Worm (Caenorhabditis elegans) whole organism, late embryonic: ENCODE results near the gene F39G3.5.

ENCODE experiments used
- K09A11.1 ChIP-seq: sonication (generic microtip); optimal IDR thresholded peaks from 2 replicates; lab custom pipeline; 2017; ENCODE audit warnings: antibody characterized with exemption, mild to moderate bottlenecking, missing genetic modification characterization, missing compliant biosample characterization; ENCODE audit not compliant: insufficient read depth
- ets-4 ChIP-seq: sonication (generic microtip); optimal IDR thresholded peaks from 2 replicates; lab custom pipeline; 2016; ENCODE audit warnings: missing genetic modification characterization, missing compliant biosample characterization
- mec-3 ChIP-seq: sonication (generic microtip); optimal IDR thresholded peaks from 2 replicates; lab custom pipeline; 2016; ENCODE audit warnings: borderline replicate concordance, missing genetic modification characterization, missing compliant biosample characterization

DNA sequence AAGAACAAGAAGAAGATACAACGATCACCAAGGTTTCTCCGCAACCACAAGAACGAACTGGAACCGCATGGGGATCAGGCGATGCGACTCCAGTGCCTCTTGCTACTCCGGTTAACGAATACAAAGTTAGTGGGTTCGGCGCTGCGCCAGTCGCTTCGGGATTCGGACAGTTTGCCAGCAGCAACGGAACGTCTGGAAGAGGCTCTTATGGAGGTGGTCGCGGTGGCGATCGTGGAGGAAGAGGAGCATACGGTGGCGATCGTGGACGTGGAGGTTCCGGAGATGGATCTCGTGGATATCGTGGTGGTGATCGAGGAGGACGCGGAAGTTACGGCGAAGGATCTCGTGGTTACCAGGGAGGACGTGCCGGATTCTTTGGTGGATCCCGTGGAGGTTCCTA, 35.6 kb downstream of the F39G3.5 start:
- TF ChIP-seq K09A11.1 (tag; lab: Kevin White, UChicago): no peak
- no peak for TF ChIP-seq mec-3 (tag; lab: Kevin White, UChicago)
- TF ChIP-seq ets-4 (tag; lab: Kevin White, UChicago): no peak
